Fruit fly (Drosophila melanogaster) whole organism, embryonic: ENCODE measurements around the gene Chd3.
"Not testable (repeated sequence)": the region's sequence is repeated elsewhere in the genome, so short reads cannot be mapped to it uniquely, and the experiment has no call there.

Experiments
- gsb-n ChIP-seq: fragments of 200-800 bp; sonication (Bioruptor generic); optimal IDR thresholded peaks from 3 replicates; lab custom pipeline; 2018; ENCODE audit warnings: missing biosample characterization, mild to moderate bottlenecking, missing genetic modification characterization
- ttk ChIP-seq: fragments of 200-800 bp; sonication (Bioruptor generic); IDR thresholded peaks from 2 replicates; pipeline ENCODE4 v2.1.2; 2022; ENCODE audit warnings: missing biosample characterization, missing genetic modification characterization

- TF ChIP-seq ttk (GFP tag; lab: Robert Waterston, UW); gsb-n (tag; lab: Kevin White, UChicago): not testable (repeated sequence)
Measured at dm6 chr3L:19487260-19487659, 40.3 kb downstream of the Chd3 start, which contains the start of gene CG32212.
